Fruit fly (Drosophila melanogaster) ovary, adult (tissue): ENCODE results near the gene Nemp.

Source experiments
- CG17801 ChIP-seq: fragments of 200-800 bp; optimal IDR thresholded peaks from 2 replicates; lab custom pipeline; 2019; ENCODE audit warnings: missing biosample characterization, mild to moderate bottlenecking, missing genetic modification characterization, moderate library complexity; ENCODE audit not compliant: partially characterized antibody

The Nemp gene

DNA sequence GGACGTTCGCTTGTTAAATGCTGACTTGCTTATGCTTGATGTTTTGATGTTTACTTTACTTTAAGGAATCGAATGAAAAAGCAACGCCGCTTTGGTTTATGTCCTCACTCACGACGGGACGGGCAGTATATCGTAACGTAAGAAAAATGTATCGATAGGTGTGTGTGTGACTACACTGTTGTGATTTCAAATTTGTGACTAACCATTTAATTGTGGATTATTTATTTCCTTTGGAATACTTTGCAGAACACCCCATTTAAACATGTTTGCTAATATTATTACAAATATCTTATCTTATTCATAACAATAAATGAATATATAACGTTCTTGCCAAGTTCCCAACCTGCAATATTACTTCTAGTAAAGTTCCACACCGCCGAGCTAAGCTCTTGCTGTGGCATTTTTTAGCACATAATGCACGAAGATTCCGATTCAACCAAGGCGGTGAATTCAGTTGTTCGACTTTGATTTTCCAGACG, at the start of gene Nemp, which contains the start of gene r:
Nemp (minus strand) TSS at position 85 of the 479 bp plus-strand sequence.
r (plus strand) TSS at position 429 of the 479 bp plus-strand sequence.
- TF ChIP-seq CG17801 (GFP tag; lab: Kevin White, UChicago): no peak

- TF ChIP-seq CG17801 (GFP tag; lab: Kevin White, UChicago): no peak
These were observed 48.9 kb upstream of the Nemp start, which contains the start of the genes CG9673 and CG4653 for dm6 chrX:16703747-16704146. TSS of gene CG9673 (minus strand) at chrX:16703884. TSS of gene CG4653 (plus strand) at chrX:16704081.

dm6 chrX:16701941-16702340, 47.1 kb upstream of the Nemp start, which contains the start of gene sphe:
TSS of gene sphe (minus strand) at chrX:16701972.
- no peak for TF ChIP-seq CG17801 (GFP tag; lab: Kevin White, UChicago)

dm6 chrX:16700070-16700469, 45.3 kb upstream of the Nemp start, which contains the start of gene CG9676:
TSS of gene CG9676 (minus strand) at chrX:16700170.
- no peak for TF ChIP-seq CG17801 (GFP tag; lab: Kevin White, UChicago)

dm6 chrX:16697882-16698571, 43.2 kb upstream of the Nemp start:
- TF ChIP-seq CG17801 (GFP tag; lab: Kevin White, UChicago): no peak

DNA sequence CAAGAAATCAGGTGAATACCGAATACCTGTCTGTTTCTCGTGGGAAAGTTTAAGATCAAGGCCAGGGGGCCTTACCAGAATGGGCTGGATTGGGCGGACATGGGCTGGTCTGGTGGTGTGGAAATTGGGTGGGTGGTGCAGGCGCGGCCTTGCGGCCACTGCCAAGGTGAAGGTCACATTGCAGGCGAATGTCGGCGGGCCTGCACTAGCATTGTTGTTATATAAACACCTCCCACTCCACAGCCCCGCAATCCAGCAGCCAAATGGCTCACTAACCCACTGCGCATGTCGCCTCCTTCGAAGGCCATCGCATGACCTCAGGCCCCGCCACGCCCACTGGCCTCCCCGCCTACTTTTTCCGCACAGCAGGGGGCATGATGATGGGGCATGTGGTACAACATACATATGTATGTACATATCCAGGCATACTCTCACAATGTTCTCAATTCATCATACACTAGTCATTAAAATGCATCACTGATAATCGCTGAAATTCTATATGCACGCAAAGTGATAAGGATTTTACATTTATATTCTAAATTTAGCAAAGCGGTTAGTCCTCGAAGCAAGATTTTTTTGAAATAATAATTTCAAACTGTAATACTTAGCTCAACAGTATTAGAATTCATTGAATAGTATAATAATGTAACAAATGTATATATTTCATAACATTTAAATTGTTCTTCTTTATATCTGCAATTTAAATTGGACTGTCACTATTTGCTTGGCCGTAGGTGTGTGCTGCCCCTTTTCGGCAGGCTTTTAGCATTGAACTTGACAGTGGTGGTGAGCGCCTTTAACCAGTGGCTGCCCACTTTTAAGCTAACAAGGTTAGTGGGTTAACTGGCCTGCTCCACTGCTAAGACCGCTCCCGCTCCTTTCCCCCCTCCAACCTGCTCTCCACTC, 42.1 kb upstream of the Nemp start:
- no peak for TF ChIP-seq CG17801 (GFP tag; lab: Kevin White, UChicago)

DNA sequence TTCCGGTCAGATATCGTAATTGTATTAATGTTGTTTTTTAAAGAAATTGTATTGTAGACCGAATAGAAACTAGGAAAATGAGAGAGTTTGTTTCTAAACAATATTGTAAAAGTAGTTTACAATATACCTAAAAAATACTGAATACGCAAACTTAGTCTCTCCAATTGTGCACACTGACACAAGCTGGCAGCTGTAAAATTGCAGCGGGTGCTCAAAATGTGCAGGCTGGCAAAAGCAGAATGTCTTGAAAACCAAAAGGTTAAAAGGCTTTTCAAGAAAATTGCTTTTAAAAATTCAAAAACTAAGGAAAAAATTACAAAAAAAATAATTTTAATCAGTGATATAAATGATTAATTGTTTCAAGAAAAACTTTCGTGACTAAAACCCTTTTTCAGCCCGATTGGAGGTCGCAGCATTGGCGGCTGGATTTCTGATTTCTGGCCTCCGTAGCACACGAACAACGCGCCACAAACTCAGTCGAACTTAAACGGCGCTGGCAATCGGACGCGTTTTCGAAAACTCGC, 40.9 kb upstream of the Nemp start, which contains the start of gene CG4678:
CG4678 (plus strand) TSS at position 474 of the 524 bp plus-strand sequence.
- TF ChIP-seq CG17801 (GFP tag; lab: Kevin White, UChicago): no peak

DNA sequence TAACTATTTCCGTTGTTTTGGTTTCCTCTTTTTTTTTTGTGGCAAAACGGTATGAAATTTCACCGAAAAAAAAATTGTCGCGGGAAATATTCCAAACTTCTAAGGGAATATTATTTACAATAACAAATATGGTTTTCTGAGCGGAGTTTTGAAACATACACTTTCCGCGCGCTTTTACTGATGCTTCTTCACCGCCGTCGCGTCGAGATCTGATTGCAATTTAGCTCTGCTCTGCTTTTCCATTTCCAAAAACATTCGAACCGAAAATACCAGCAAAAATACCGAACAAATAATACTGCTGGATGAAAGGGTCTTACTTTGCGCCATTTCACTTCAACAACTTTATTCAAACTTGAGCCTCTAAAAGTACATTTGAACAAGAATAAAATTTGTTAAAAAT, 40.1 kb upstream of the Nemp start, which contains the start of gene Septin4:
Septin4 (minus strand) TSS at position 215 of the 400 bp plus-strand sequence.
- TF ChIP-seq CG17801 (GFP tag; lab: Kevin White, UChicago): no peak

dm6 chrX:16694477-16694876, 39.7 kb upstream of the Nemp start:
- no peak for TF ChIP-seq CG17801 (GFP tag; lab: Kevin White, UChicago)

- no peak for TF ChIP-seq CG17801 (GFP tag; lab: Kevin White, UChicago)
These were observed 39.1 kb upstream of the Nemp start for dm6 chrX:16693805-16694387.

DNA sequence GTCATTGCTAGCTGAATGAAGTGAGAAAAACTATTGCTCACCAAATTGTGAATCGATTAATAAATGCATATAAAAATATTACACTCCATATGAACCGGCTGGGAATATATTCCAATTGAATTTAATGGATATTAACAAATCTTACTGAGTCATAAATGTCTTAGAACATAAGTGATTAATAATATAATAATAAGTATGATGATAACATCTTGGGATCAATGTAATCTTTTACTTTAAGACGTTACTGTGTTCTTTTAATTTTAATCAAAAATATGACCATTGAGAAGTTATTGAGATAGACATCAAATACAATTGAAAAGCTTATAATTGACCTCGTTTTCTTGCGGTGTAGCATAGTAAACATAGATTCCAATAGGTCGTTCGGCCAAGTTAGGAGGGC, 37.5 kb upstream of the Nemp start:
- no peak for TF ChIP-seq CG17801 (GFP tag; lab: Kevin White, UChicago)

- peak; percentile 49 for TF ChIP-seq CG17801 (GFP tag; lab: Kevin White, UChicago)
These were observed 36.6 kb upstream of the Nemp start for dm6 chrX:16691440-16691839.

DNA sequence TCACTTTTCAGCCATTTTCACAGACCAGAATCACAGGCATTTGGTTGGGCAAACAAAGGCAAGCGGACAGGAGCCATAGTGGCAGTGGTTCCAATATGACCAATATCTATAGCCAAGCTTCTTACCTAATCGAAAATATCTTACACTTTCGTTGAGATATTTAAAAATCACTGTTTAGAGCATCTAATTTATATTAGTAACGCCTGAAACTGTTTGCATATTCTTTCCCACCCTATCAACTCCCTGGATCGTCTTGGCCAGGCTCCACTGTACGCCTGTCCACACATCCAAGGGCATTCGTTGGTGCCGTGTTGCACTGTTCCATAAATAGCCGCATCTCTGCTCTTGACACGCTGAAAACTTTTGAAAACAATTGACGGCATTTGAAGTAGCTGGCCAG, 35.7 kb upstream of the Nemp start:
- TF ChIP-seq CG17801 (GFP tag; lab: Kevin White, UChicago): no peak

DNA sequence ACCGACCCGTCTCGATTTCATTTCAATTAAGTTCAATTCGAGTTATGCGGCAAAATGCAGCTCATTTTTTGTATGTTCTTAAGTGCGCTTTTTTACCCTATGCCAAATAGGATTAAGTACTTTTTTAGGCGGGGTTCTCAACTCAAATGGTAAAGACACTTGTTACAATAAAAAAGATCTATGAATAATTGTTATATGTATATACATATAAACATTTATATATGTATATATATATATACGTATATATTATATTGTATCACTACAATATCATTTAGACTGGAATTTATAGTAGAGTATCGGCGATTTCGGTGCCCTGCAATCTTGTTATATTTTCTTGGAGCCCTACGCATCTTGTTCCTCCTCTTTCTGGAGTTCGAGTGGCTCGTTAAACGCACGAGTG, 35.2 kb upstream of the Nemp start:
- TF ChIP-seq CG17801 (GFP tag; lab: Kevin White, UChicago): no peak
